Fruit fly (Drosophila melanogaster) whole organism, pupa: ENCODE results near the gene Gr22c.
A peak's percentile ranks its signal among the peaks of the same experiment; 100 is the strongest.

Experiments
- CG10348 ChIP-seq: fragments of 200-800 bp; sonication (Bioruptor generic); IDR thresholded peaks from 2 replicates; pipeline ENCODE4 v1.3.6; 2022; ENCODE audit warnings: missing biosample characterization, missing genetic modification characterization
- CG12605 ChIP-seq: fragments of 200-800 bp; sonication (Bioruptor generic); IDR thresholded peaks from 2 replicates; pipeline ENCODE4 v1.3.6; 2022; ENCODE audit warnings: missing biosample characterization, missing genetic modification characterization
- CG13204 ChIP-seq: fragments of 200-800 bp; sonication (Bioruptor generic); optimal IDR thresholded peaks from 2 replicates; lab custom pipeline; 2018; ENCODE audit warnings: missing biosample characterization, mild to moderate bottlenecking, missing genetic modification characterization, moderate library complexity
- CG14655 ChIP-seq: fragments of 200-800 bp; sonication (Bioruptor generic); optimal IDR thresholded peaks from 3 replicates; lab custom pipeline; 2017; ENCODE audit warnings: mild to moderate bottlenecking, missing biosample characterization, missing genetic modification reagents, missing genetic modification characterization
- CG15710 ChIP-seq: fragments of 200-800 bp; sonication (Bioruptor generic); optimal IDR thresholded peaks from 2 replicates; lab custom pipeline; 2018; ENCODE audit warnings: missing biosample characterization, mild to moderate bottlenecking, missing genetic modification characterization, moderate library complexity
- CG17806 ChIP-seq: fragments of 200-800 bp; sonication (Bioruptor generic); optimal IDR thresholded peaks from 2 replicates; lab custom pipeline; 2018; ENCODE audit warnings: missing biosample characterization, mild to moderate bottlenecking, missing genetic modification characterization, moderate library complexity
- CG32121 ChIP-seq: fragments of 200-800 bp; sonication (Bioruptor generic); IDR thresholded peaks from 2 replicates; pipeline ENCODE4 v1.3.6; 2022; ENCODE audit warnings: missing biosample characterization, missing genetic modification characterization
- CG34367 ChIP-seq: fragments of 200-800 bp; sonication (Bioruptor generic); optimal IDR thresholded peaks from 2 replicates; lab custom pipeline; 2018; ENCODE audit warnings: missing biosample characterization, mild to moderate bottlenecking, missing genetic modification characterization
- CG4496 ChIP-seq: fragments of 200-800 bp; sonication (Bioruptor generic); IDR thresholded peaks from 3 replicates; pipeline ENCODE4 v1.3.6; 2022; ENCODE audit warnings: missing biosample characterization, missing genetic modification characterization
- CG8159 ChIP-seq: fragments of 200-800 bp; sonication (Bioruptor generic); optimal IDR thresholded peaks from 3 replicates; lab custom pipeline; 2018; ENCODE audit warnings: missing biosample characterization, mild to moderate bottlenecking, missing genetic modification characterization, moderate library complexity
- CG8301 ChIP-seq: fragments of 200-800 bp; sonication (Bioruptor generic); optimal IDR thresholded peaks from 2 replicates; lab custom pipeline; 2018; ENCODE audit warnings: missing biosample characterization, mild to moderate bottlenecking, missing genetic modification characterization
- CG9948 ChIP-seq: fragments of 200-800 bp; sonication (Bioruptor generic); optimal IDR thresholded peaks from 2 replicates; lab custom pipeline; 2018; ENCODE audit warnings: missing biosample characterization, mild to moderate bottlenecking, missing genetic modification characterization, moderate library complexity
- D1 ChIP-seq: fragments of 200-800 bp; sonication (Bioruptor generic); optimal IDR thresholded peaks from 2 replicates; lab custom pipeline; 2018; ENCODE audit warnings: missing biosample characterization, mild to moderate bottlenecking, missing genetic modification characterization, moderate library complexity
- EcR ChIP-seq: fragments of 200-800 bp; sonication (Bioruptor generic); optimal IDR thresholded peaks from 3 replicates; lab custom pipeline; 2019; ENCODE audit warnings: missing biosample characterization, missing genetic modification characterization, mild to moderate bottlenecking, moderate library complexity, missing genetic modification reagents
- Ets98B ChIP-seq: fragments of 200-800 bp; sonication (Bioruptor generic); IDR thresholded peaks from 2 replicates; pipeline ENCODE4 v1.3.6; 2022; ENCODE audit warnings: missing biosample characterization, missing genetic modification characterization
- Pif1A ChIP-seq: fragments of 200-800 bp; sonication (Bioruptor generic); optimal IDR thresholded peaks from 3 replicates; lab custom pipeline; 2016; ENCODE audit warnings: missing biosample characterization, missing genetic modification characterization
- Pif1B ChIP-seq: fragments of 200-800 bp; sonication (Bioruptor generic); optimal IDR thresholded peaks from 3 replicates; lab custom pipeline; 2016; ENCODE audit warnings: missing biosample characterization, missing genetic modification characterization
- Snoo ChIP-seq: fragments of 200-800 bp; sonication (Bioruptor generic); optimal IDR thresholded peaks from 3 replicates; lab custom pipeline; 2017; ENCODE audit warnings: missing biosample characterization, mild to moderate bottlenecking, missing genetic modification characterization, inconsistent platforms
- fd96Ca ChIP-seq: fragments of 200-800 bp; sonication (Bioruptor generic); IDR thresholded peaks from 3 replicates; pipeline ENCODE4 v1.3.6; 2022; ENCODE audit warnings: missing biosample characterization, missing genetic modification characterization
- gl ChIP-seq: fragments of 200-800 bp; sonication (Bioruptor generic); optimal IDR thresholded peaks from 2 replicates; lab custom pipeline; 2018; ENCODE audit warnings: missing biosample characterization, mild to moderate bottlenecking, missing genetic modification characterization
- rn ChIP-seq: fragments of 200-800 bp; sonication (Bioruptor generic); IDR thresholded peaks from 2 replicates; pipeline ENCODE4 v1.3.6; 2022; ENCODE audit warnings: missing biosample characterization, missing genetic modification characterization

The Gr22c gene

dm6 chr2L:1791723-1792122 is at the start of gene Gr22c:
Gene Gr22c, minus strand, starts transcription at chr2L:1791823.
- TF ChIP-seq CG32121 (GFP tag; lab: Robert Waterston, UW): no peak
- TF ChIP-seq Ets98B (GFP tag; lab: Robert Waterston, UW): no peak
- no peak for TF ChIP-seq CG12605
- no peak for TF ChIP-seq CG8301 (tag; lab: Kevin White, UChicago)
- TF ChIP-seq CG34367 (tag; lab: Kevin White, UChicago): no peak
- no peak for TF ChIP-seq Pif1A (GFP tag; lab: Kevin White, UChicago)
- TF ChIP-seq CG9948 (tag; lab: Kevin White, UChicago): no peak
- TF ChIP-seq CG14655 (GFP tag; lab: Kevin White, UChicago): no peak
- no peak for TF ChIP-seq D1 (tag; lab: Kevin White, UChicago)
- TF ChIP-seq rn: no peak

- TF ChIP-seq fd96Ca (GFP tag; lab: Robert Waterston, UW): no peak
- TF ChIP-seq Snoo (tag; lab: Kevin White, UChicago): no peak
- no peak for TF ChIP-seq CG13204 (GFP tag; lab: Kevin White, UChicago)
- TF ChIP-seq rn: no peak
- TF ChIP-seq Ets98B (GFP tag; lab: Robert Waterston, UW): no peak
- TF ChIP-seq CG10348 (GFP tag; lab: Robert Waterston, UW): no peak
- no peak for TF ChIP-seq CG4496 (GFP tag; lab: Robert Waterston, UW)
- TF ChIP-seq CG14655 (GFP tag; lab: Kevin White, UChicago): no peak
- no peak for TF ChIP-seq Pif1A (GFP tag; lab: Kevin White, UChicago)
- no peak for TF ChIP-seq CG32121 (GFP tag; lab: Robert Waterston, UW)
- no peak for TF ChIP-seq gl
- TF ChIP-seq D1 (tag; lab: Kevin White, UChicago): no peak
- TF ChIP-seq CG8301 (tag; lab: Kevin White, UChicago): no peak
- no peak for TF ChIP-seq Pif1B
- no peak for TF ChIP-seq EcR (GFP tag; lab: Kevin White, UChicago)
- no peak for TF ChIP-seq CG17806 (tag; lab: Kevin White, UChicago)
- TF ChIP-seq CG8159 (tag; lab: Kevin White, UChicago): no peak
- TF ChIP-seq CG12605: no peak
- TF ChIP-seq CG9948 (tag; lab: Kevin White, UChicago): no peak
These were observed 47.4 kb upstream of the Gr22c start for dm6 chr2L:1839019-1839418.

- peak; percentile 7 for TF ChIP-seq CG15710
- TF ChIP-seq CG8159 (tag; lab: Kevin White, UChicago): peak; percentile 15
- no peak for TF ChIP-seq D1 (tag; lab: Kevin White, UChicago)
- peak; percentile 29 for TF ChIP-seq CG14655 (GFP tag; lab: Kevin White, UChicago)
- peak; percentile 4 for TF ChIP-seq CG8301 (tag; lab: Kevin White, UChicago)
- TF ChIP-seq fd96Ca (GFP tag; lab: Robert Waterston, UW): peak; percentile 14; the same call in 1 of the 3 replicates
- peak; percentile 25; the same call in 1 of the 2 replicates for TF ChIP-seq Ets98B (GFP tag; lab: Robert Waterston, UW)
- TF ChIP-seq CG10348 (GFP tag; lab: Robert Waterston, UW): no peak
These were observed 46.2 kb upstream of the Gr22c start for dm6 chr2L:1837717-1838368.

- TF ChIP-seq CG4496 (GFP tag; lab: Robert Waterston, UW): no peak
- no peak for TF ChIP-seq EcR (GFP tag; lab: Kevin White, UChicago)
- TF ChIP-seq Pif1A (GFP tag; lab: Kevin White, UChicago): no peak
- TF ChIP-seq gl: no peak
- TF ChIP-seq CG12605: peak; percentile 37; the same call in 1 of the 2 replicates
These were observed 44.6 kb upstream of the Gr22c start, which contains the start of gene wry for dm6 chr2L:1836238-1836637. Gene wry, plus strand, starts transcription at chr2L:1836538.

dm6 chr2L:1832465-1832864 is 40.8 kb upstream of the Gr22c start, which contains the start of gene c-cup:
Gene c-cup, minus strand, starts transcription at chr2L:1832565.
- TF ChIP-seq CG32121 (GFP tag; lab: Robert Waterston, UW): no peak
- TF ChIP-seq fd96Ca (GFP tag; lab: Robert Waterston, UW): no peak
- TF ChIP-seq rn: no peak
- TF ChIP-seq, all 21 proteins: peak for 0

- no peak for TF ChIP-seq Pif1B
- TF ChIP-seq CG34367 (tag; lab: Kevin White, UChicago): no peak
- TF ChIP-seq CG9948 (tag; lab: Kevin White, UChicago): no peak
- no peak for TF ChIP-seq CG8301 (tag; lab: Kevin White, UChicago)
- no peak for TF ChIP-seq Pif1A (GFP tag; lab: Kevin White, UChicago)
- no peak for TF ChIP-seq rn
- no peak for TF ChIP-seq EcR (GFP tag; lab: Kevin White, UChicago)
- no peak for TF ChIP-seq Ets98B (GFP tag; lab: Robert Waterston, UW)
- no peak for TF ChIP-seq CG15710
- TF ChIP-seq gl: no peak
- no peak for TF ChIP-seq fd96Ca (GFP tag; lab: Robert Waterston, UW)
- TF ChIP-seq CG10348 (GFP tag; lab: Robert Waterston, UW): no peak
- no peak for TF ChIP-seq Snoo (tag; lab: Kevin White, UChicago)
- no peak for TF ChIP-seq CG14655 (GFP tag; lab: Kevin White, UChicago)
- no peak for TF ChIP-seq D1 (tag; lab: Kevin White, UChicago)
- no peak for TF ChIP-seq CG13204 (GFP tag; lab: Kevin White, UChicago)
- no peak for TF ChIP-seq CG17806 (tag; lab: Kevin White, UChicago)
- TF ChIP-seq, all 21 proteins: peak for 0
These were observed 36.7 kb upstream of the Gr22c start for dm6 chr2L:1828282-1828681.
